Worm (Caenorhabditis elegans) whole organism, late embryonic: ENCODE measurements around the gene syd-2.

ENCODE experiments used
- C38D4.7 ChIP-seq: fragments of 200-800 bp; sonication (Bioruptor generic); optimal IDR thresholded peaks from 2 replicates; lab custom pipeline; 2018; ENCODE audit warnings: mild to moderate bottlenecking, missing genetic modification characterization, moderate library complexity, missing compliant biosample characterization
- K02D7.2 ChIP-seq: sonication (generic microtip); optimal IDR thresholded peaks from 2 replicates; lab custom pipeline; 2017; ENCODE audit warnings: mild to moderate bottlenecking, missing genetic modification characterization, missing compliant biosample characterization
- K09A11.1 ChIP-seq: sonication (generic microtip); optimal IDR thresholded peaks from 2 replicates; lab custom pipeline; 2017; ENCODE audit warnings: antibody characterized with exemption, mild to moderate bottlenecking, missing genetic modification characterization, missing compliant biosample characterization; ENCODE audit not compliant: insufficient read depth
- T23F11.4 ChIP-seq: fragments of 200-800 bp; sonication (Bioruptor generic); optimal IDR thresholded peaks from 2 replicates; lab custom pipeline; 2018; ENCODE audit warnings: mild to moderate bottlenecking, missing genetic modification characterization, missing compliant biosample characterization
- Y22D7AL.16 ChIP-seq: sonication (generic microtip); optimal IDR thresholded peaks from 2 replicates; lab custom pipeline; 2016; ENCODE audit warnings: missing genetic modification characterization, missing compliant biosample characterization
- ahr-1 ChIP-seq: sonication (generic microtip); optimal IDR thresholded peaks from 2 replicates; lab custom pipeline; 2016; ENCODE audit warnings: missing genetic modification characterization, missing compliant biosample characterization
- ama-1 ChIP-seq: fragments of 150-350 bp; optimal IDR thresholded peaks from 2 replicates; lab custom pipeline; 2014
- ceh-14 ChIP-seq: sonication (generic microtip); optimal IDR thresholded peaks from 2 replicates; lab custom pipeline; 2016; ENCODE audit warnings: missing genotype, missing genetic modification characterization, missing compliant biosample characterization
- ceh-19 ChIP-seq: fragments of 200-800 bp; sonication (Bioruptor generic); optimal IDR thresholded peaks from 2 replicates; lab custom pipeline; 2018; ENCODE audit warnings: mild to moderate bottlenecking, missing genetic modification characterization, missing compliant biosample characterization
- ceh-2 ChIP-seq: sonication (generic microtip); optimal IDR thresholded peaks from 2 replicates; lab custom pipeline; 2016; ENCODE audit warnings: missing genotype, missing genetic modification characterization, missing compliant biosample characterization
- ceh-24 ChIP-seq: sonication (generic microtip); optimal IDR thresholded peaks from 2 replicates; lab custom pipeline; 2016; ENCODE audit warnings: mild to moderate bottlenecking, missing genetic modification characterization, missing compliant biosample characterization
- ceh-31 ChIP-seq: sonication (generic microtip); optimal IDR thresholded peaks from 2 replicates; lab custom pipeline; 2016; ENCODE audit warnings: missing genetic modification characterization, missing compliant biosample characterization
- ceh-34 ChIP-seq: sonication (generic microtip); optimal IDR thresholded peaks from 2 replicates; lab custom pipeline; 2016; ENCODE audit warnings: mild to moderate bottlenecking, missing genetic modification characterization, missing compliant biosample characterization
- ceh-45 ChIP-seq: fragments of 200-800 bp; sonication (Bioruptor generic); IDR thresholded peaks from 2 replicates; pipeline ENCODE4 v1.3.6; 2022; ENCODE audit warnings: missing genetic modification reagents, missing genetic modification characterization, missing compliant biosample characterization
- ceh-48 ChIP-seq: sonication (generic microtip); optimal IDR thresholded peaks from 2 replicates; lab custom pipeline; 2016; ENCODE audit warnings: missing genetic modification characterization, inconsistent platforms, missing compliant biosample characterization
- ceh-6 ChIP-seq: fragments of 200-800 bp; sonication (Bioruptor generic); optimal IDR thresholded peaks from 2 replicates; lab custom pipeline; 2018; ENCODE audit warnings: mild to moderate bottlenecking, missing genetic modification characterization, missing compliant biosample characterization
- che-1 ChIP-seq: sonication (generic microtip); optimal IDR thresholded peaks from 2 replicates; lab custom pipeline; 2016; ENCODE audit warnings: mild to moderate bottlenecking, missing genetic modification characterization, missing compliant biosample characterization
- dmd-4 ChIP-seq: sonication (generic microtip); optimal IDR thresholded peaks from 2 replicates; lab custom pipeline; 2016; ENCODE audit warnings: borderline replicate concordance, missing genetic modification characterization, missing compliant biosample characterization
- dve-1 ChIP-seq: sonication (generic microtip); optimal IDR thresholded peaks from 2 replicates; lab custom pipeline; 2017; ENCODE audit warnings: antibody characterized with exemption, mild to moderate bottlenecking, missing genetic modification characterization, missing compliant biosample characterization
- elt-2 ChIP-seq: sonication (generic microtip); optimal IDR thresholded peaks from 2 replicates; lab custom pipeline; 2016; ENCODE audit warnings: missing genetic modification reagents, missing genetic modification characterization, missing compliant biosample characterization
- elt-4 ChIP-seq: sonication (generic microtip); optimal IDR thresholded peaks from 2 replicates; lab custom pipeline; 2016; ENCODE audit warnings: missing genetic modification characterization, missing compliant biosample characterization
- ets-4 ChIP-seq: sonication (generic microtip); optimal IDR thresholded peaks from 2 replicates; lab custom pipeline; 2016; ENCODE audit warnings: missing genetic modification characterization, missing compliant biosample characterization
- eyg-1 ChIP-seq: sonication (generic microtip); optimal IDR thresholded peaks from 2 replicates; lab custom pipeline; 2016; ENCODE audit warnings: missing genotype, missing genetic modification characterization, missing compliant biosample characterization
- fkh-10 ChIP-seq: fragments of 150-350 bp; optimal IDR thresholded peaks from 2 replicates; lab custom pipeline; 2014; ENCODE audit warnings: missing biosample characterization, missing genetic modification reagents, missing genetic modification characterization
- fkh-6 ChIP-seq: sonication (generic microtip); optimal IDR thresholded peaks from 2 replicates; lab custom pipeline; 2016; ENCODE audit warnings: missing genetic modification characterization, missing compliant biosample characterization
- gmeb-2 ChIP-seq: sonication (generic microtip); optimal IDR thresholded peaks from 2 replicates; lab custom pipeline; 2016; ENCODE audit warnings: missing genetic modification characterization, inconsistent platforms, missing compliant biosample characterization
- hlh-13 ChIP-seq: fragments of 200-800 bp; sonication (Bioruptor generic); optimal IDR thresholded peaks from 2 replicates; lab custom pipeline; 2018; ENCODE audit warnings: mild to moderate bottlenecking, missing genetic modification characterization, missing compliant biosample characterization
- hlh-30 ChIP-seq: sonication (generic microtip); optimal IDR thresholded peaks from 2 replicates; lab custom pipeline; 2017; ENCODE audit warnings: antibody characterized with exemption, missing genetic modification characterization, missing compliant biosample characterization; ENCODE audit not compliant: insufficient read depth
- hlh-6 ChIP-seq: sonication (generic microtip); optimal IDR thresholded peaks from 2 replicates; lab custom pipeline; 2016; ENCODE audit warnings: missing genotype, missing genetic modification characterization, missing compliant biosample characterization
- hlh-8 ChIP-seq: sonication (generic microtip); optimal IDR thresholded peaks from 2 replicates; lab custom pipeline; 2016; ENCODE audit warnings: missing genotype, missing genetic modification characterization, missing compliant biosample characterization
- lim-6 ChIP-seq: sonication (generic microtip); optimal IDR thresholded peaks from 2 replicates; lab custom pipeline; 2016; ENCODE audit warnings: missing genetic modification characterization, missing compliant biosample characterization
- mec-3 ChIP-seq: sonication (generic microtip); optimal IDR thresholded peaks from 2 replicates; lab custom pipeline; 2016; ENCODE audit warnings: borderline replicate concordance, missing genetic modification characterization, missing compliant biosample characterization
- nhr-11 ChIP-seq: fragments of 150-350 bp; optimal IDR thresholded peaks from 2 replicates; lab custom pipeline; 2014; ENCODE audit warnings: missing biosample characterization, missing genetic modification characterization
- nhr-232 ChIP-seq: sonication (generic microtip); optimal IDR thresholded peaks from 2 replicates; lab custom pipeline; 2016; ENCODE audit warnings: missing genetic modification characterization, missing compliant biosample characterization
- odd-2 ChIP-seq: sonication (generic microtip); optimal IDR thresholded peaks from 2 replicates; lab custom pipeline; 2017; ENCODE audit warnings: antibody characterized with exemption, mild to moderate bottlenecking, missing genetic modification characterization, missing compliant biosample characterization
- pag-3 ChIP-seq: sonication (generic microtip); optimal IDR thresholded peaks from 2 replicates; lab custom pipeline; 2016; ENCODE audit warnings: missing compliant biosample characterization, missing genetic modification characterization, borderline replicate concordance
- pat-9 ChIP-seq: fragments of 200-800 bp; sonication (Bioruptor generic); optimal IDR thresholded peaks from 2 replicates; lab custom pipeline; 2018; ENCODE audit warnings: mild to moderate bottlenecking, missing genetic modification characterization, moderate library complexity, missing compliant biosample characterization
- pax-1 ChIP-seq: fragments of 150-350 bp; optimal IDR thresholded peaks from 2 replicates; lab custom pipeline; 2014; ENCODE audit warnings: missing biosample characterization, missing genetic modification characterization
- pha-2 ChIP-seq: sonication (generic microtip); optimal IDR thresholded peaks from 2 replicates; lab custom pipeline; 2017; ENCODE audit warnings: mild to moderate bottlenecking, missing genetic modification characterization, missing compliant biosample characterization
- pha-4 ChIP-seq: fragments of 150-350 bp; optimal IDR thresholded peaks from 2 replicates; lab custom pipeline; 2018; ENCODE audit warnings: missing biosample characterization, missing genetic modification reagents, missing genetic modification characterization
- pqm-1 ChIP-seq: sonication (generic microtip); optimal IDR thresholded peaks from 2 replicates; lab custom pipeline; 2016; ENCODE audit warnings: missing genetic modification characterization, missing compliant biosample characterization
- ref-2 ChIP-seq: sonication (generic microtip); optimal IDR thresholded peaks from 2 replicates; lab custom pipeline; 2016; ENCODE audit warnings: missing genetic modification characterization, missing compliant biosample characterization
- rnt-1 ChIP-seq: sonication (generic microtip); optimal IDR thresholded peaks from 2 replicates; lab custom pipeline; 2016; ENCODE audit warnings: missing genetic modification characterization, missing compliant biosample characterization
- sdc-2 ChIP-seq: sonication (generic microtip); optimal IDR thresholded peaks from 2 replicates; lab custom pipeline; 2016; ENCODE audit warnings: missing genotype, missing genetic modification characterization, missing compliant biosample characterization
- sox-2 ChIP-seq: fragments of 200-800 bp; sonication (Bioruptor generic); IDR thresholded peaks from 2 replicates; pipeline ENCODE4 v1.3.6; 2022; ENCODE audit warnings: missing genetic modification reagents, missing genetic modification characterization, missing compliant biosample characterization
- sox-4 ChIP-seq: sonication (generic microtip); optimal IDR thresholded peaks from 2 replicates; lab custom pipeline; 2017; ENCODE audit warnings: mild to moderate bottlenecking, missing genetic modification characterization, inconsistent platforms, missing compliant biosample characterization
- tbx-7 ChIP-seq: sonication (generic microtip); optimal IDR thresholded peaks from 2 replicates; lab custom pipeline; 2016; ENCODE audit warnings: missing genotype, missing genetic modification characterization, missing compliant biosample characterization
- unc-3 ChIP-seq, 2 experiments: fragments of 200-800 bp in 1 of 2; sonication (Bioruptor generic) in 1 of 2; sonication (generic microtip) in 1 of 2; conservative IDR thresholded peaks in 1 of 2; optimal IDR thresholded peaks in 1 of 2; 2 replicates each; pipeline versions ENCODE4 v1.3.6 to Lab custom; 2016 to 2022; ENCODE audit warnings: missing compliant biosample characterization in 2 of 2, missing genetic modification characterization in 2 of 2, missing genetic modification reagents in 1 of 2
- unc-42 ChIP-seq: sonication (generic microtip); optimal IDR thresholded peaks from 2 replicates; lab custom pipeline; 2016; ENCODE audit warnings: missing genotype, missing genetic modification characterization, missing compliant biosample characterization
- unc-55 ChIP-seq: sonication (generic microtip); optimal IDR thresholded peaks from 2 replicates; lab custom pipeline; 2017; ENCODE audit warnings: missing biosample characterization, missing genetic modification reagents, missing genetic modification characterization
- zip-5 ChIP-seq: sonication (generic microtip); optimal IDR thresholded peaks from 2 replicates; lab custom pipeline; 2016; ENCODE audit warnings: missing genetic modification characterization, missing compliant biosample characterization

Gene syd-2

DNA sequence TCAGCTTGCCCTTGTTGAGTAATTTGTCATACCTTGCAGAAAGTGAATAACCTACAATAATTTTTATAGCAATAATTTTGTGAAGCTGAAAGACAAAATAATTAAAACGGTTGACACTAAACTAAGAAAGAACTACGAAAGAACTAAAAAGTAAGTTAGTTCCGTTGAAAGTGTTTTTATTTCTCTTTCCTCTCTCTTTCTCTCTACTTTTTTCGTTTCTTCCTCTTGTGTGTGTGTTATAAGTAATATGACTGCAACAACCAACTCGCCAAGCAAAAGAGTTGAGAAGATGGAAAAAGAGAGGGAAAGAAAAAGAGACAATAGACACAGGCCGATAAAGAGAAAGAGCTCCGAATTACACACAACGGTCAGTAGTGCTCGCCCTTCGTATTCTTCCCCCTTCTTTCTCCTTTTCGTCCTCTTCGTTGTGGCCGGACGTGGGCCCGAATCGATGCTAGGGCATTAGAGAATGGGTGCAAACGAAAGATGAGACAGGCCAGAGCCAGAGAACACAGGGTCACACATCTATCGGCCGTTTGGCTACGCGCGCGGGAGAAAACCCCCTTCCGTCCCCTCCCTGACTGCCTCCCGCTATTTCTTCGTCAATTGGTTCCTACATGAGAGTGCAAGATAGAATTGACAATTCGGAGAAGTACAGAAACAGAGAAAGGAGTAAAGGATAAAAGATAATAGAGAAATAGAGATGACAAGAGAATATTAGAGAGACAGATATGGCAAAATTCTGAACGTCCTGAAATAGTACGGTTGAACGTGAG lies at the start of gene syd-2:
Gene syd-2 (minus strand): TSS at position 51 of the 776 bp plus-strand sequence.
- TF ChIP-seq ceh-34: peak; percentile 93
- TF ChIP-seq C38D4.7: no peak
- peak; percentile 82 for TF ChIP-seq ceh-14 (tag; lab: Kevin White, UChicago)
- peak; percentile 80 for TF ChIP-seq sdc-2 (tag; lab: Kevin White, UChicago)
- TF ChIP-seq ceh-31 (tag; lab: Kevin White, UChicago): peak; percentile 90
- TF ChIP-seq ets-4 (tag; lab: Kevin White, UChicago): peak; percentile 31
- TF ChIP-seq unc-3 (GFP tag; conservative IDR thresholded peaks at IDR 0.05; lab: Robert Waterston, UW): no peak
- TF ChIP-seq unc-3 (tag; optimal IDR thresholded peaks at IDR 0.05; lab: Kevin White, UChicago): no peak
- TF ChIP-seq gmeb-2: peak; percentile 61
- TF ChIP-seq hlh-30 (tag; lab: Kevin White, UChicago): peak; percentile 65
- TF ChIP-seq ceh-19: peak; percentile 60
- peak; percentile 64 for TF ChIP-seq T23F11.4
- peak; percentile 33 for TF ChIP-seq hlh-8 (tag; lab: Kevin White, UChicago)
- no peak for TF ChIP-seq zip-5 (tag; lab: Kevin White, UChicago)
- TF ChIP-seq elt-4: no peak
- no peak for TF ChIP-seq fkh-10 (GFP tag; lab: Kevin White, UChicago)
- TF ChIP-seq fkh-6 (tag; lab: Kevin White, UChicago): no peak
- peak; percentile 58 for TF ChIP-seq hlh-6 (tag; lab: Kevin White, UChicago)
- TF ChIP-seq tbx-7: no peak
- no peak for TF ChIP-seq lim-6 (tag; lab: Kevin White, UChicago)
- peak; percentile 44 for TF ChIP-seq K09A11.1 (tag; lab: Kevin White, UChicago)
- peak; percentile 73 for TF ChIP-seq ceh-48 (tag; lab: Kevin White, UChicago)
- peak; percentile 90 for TF ChIP-seq rnt-1
- no peak for TF ChIP-seq ama-1 (lab: Kevin White, UChicago)
- no peak for TF ChIP-seq pqm-1 (tag; lab: Kevin White, UChicago)
- TF ChIP-seq dmd-4 (tag; lab: Kevin White, UChicago): peak; percentile 52
- TF ChIP-seq ahr-1: peak; percentile 22
- TF ChIP-seq mec-3 (tag; lab: Kevin White, UChicago): no peak
- no peak for TF ChIP-seq hlh-13
- peak; percentile 34 for TF ChIP-seq sox-2
- TF ChIP-seq pat-9 (tag; lab: Kevin White, UChicago): peak; percentile 38
- TF ChIP-seq K02D7.2 (tag; lab: Kevin White, UChicago): peak; percentile 30
- peak; percentile 57 for TF ChIP-seq elt-2 (tag; lab: Kevin White, UChicago)
- no peak for TF ChIP-seq che-1
- no peak for TF ChIP-seq pax-1 (tag; lab: Kevin White, UChicago)
- TF ChIP-seq ref-2 (tag; lab: Kevin White, UChicago): peak; percentile 93
- TF ChIP-seq sox-4 (tag; lab: Kevin White, UChicago): peak; percentile 46
- peak; percentile 3 for TF ChIP-seq ceh-24 (tag; lab: Kevin White, UChicago)
- TF ChIP-seq unc-55: peak; percentile 61
- no peak for TF ChIP-seq pha-4
- no peak for TF ChIP-seq ceh-45 (GFP tag; lab: Robert Waterston, UW)
- no peak for TF ChIP-seq odd-2 (tag; lab: Kevin White, UChicago)
- peak; percentile 83 for TF ChIP-seq unc-42 (tag; lab: Kevin White, UChicago)
- TF ChIP-seq Y22D7AL.16 (tag; lab: Kevin White, UChicago): no peak
- TF ChIP-seq pha-2 (tag; lab: Kevin White, UChicago): peak; percentile 69
- TF ChIP-seq eyg-1 (tag; lab: Kevin White, UChicago): peak; percentile 69
- peak; percentile 68 for TF ChIP-seq ceh-2 (tag; lab: Kevin White, UChicago)
- no peak for TF ChIP-seq pag-3 (tag; lab: Kevin White, UChicago)
- no peak for TF ChIP-seq nhr-11 (tag; lab: Kevin White, UChicago)
- TF ChIP-seq ceh-6 (GFP tag; lab: Kevin White, UChicago): no peak
- peak; percentile 19 for TF ChIP-seq dve-1 (tag; lab: Kevin White, UChicago)
- peak; percentile 2 for TF ChIP-seq nhr-232 (tag; lab: Kevin White, UChicago)
